Fruit fly (Drosophila melanogaster) whole organism, pupa: ENCODE results near the gene CG42834.

Experiments
- CG10348 ChIP-seq: fragments of 200-800 bp; sonication (Bioruptor generic); IDR thresholded peaks from 2 replicates; pipeline ENCODE4 v1.3.6; 2022; ENCODE audit warnings: missing biosample characterization, missing genetic modification characterization
- CG12605 ChIP-seq: fragments of 200-800 bp; sonication (Bioruptor generic); IDR thresholded peaks from 2 replicates; pipeline ENCODE4 v1.3.6; 2022; ENCODE audit warnings: missing biosample characterization, missing genetic modification characterization
- CG13204 ChIP-seq: fragments of 200-800 bp; sonication (Bioruptor generic); optimal IDR thresholded peaks from 2 replicates; lab custom pipeline; 2018; ENCODE audit warnings: missing biosample characterization, mild to moderate bottlenecking, missing genetic modification characterization, moderate library complexity
- CG14655 ChIP-seq: fragments of 200-800 bp; sonication (Bioruptor generic); optimal IDR thresholded peaks from 3 replicates; lab custom pipeline; 2017; ENCODE audit warnings: mild to moderate bottlenecking, missing biosample characterization, missing genetic modification reagents, missing genetic modification characterization
- CG15710 ChIP-seq: fragments of 200-800 bp; sonication (Bioruptor generic); optimal IDR thresholded peaks from 2 replicates; lab custom pipeline; 2018; ENCODE audit warnings: missing biosample characterization, mild to moderate bottlenecking, missing genetic modification characterization, moderate library complexity
- CG17806 ChIP-seq: fragments of 200-800 bp; sonication (Bioruptor generic); optimal IDR thresholded peaks from 2 replicates; lab custom pipeline; 2018; ENCODE audit warnings: missing biosample characterization, mild to moderate bottlenecking, missing genetic modification characterization, moderate library complexity
- CG32121 ChIP-seq: fragments of 200-800 bp; sonication (Bioruptor generic); IDR thresholded peaks from 2 replicates; pipeline ENCODE4 v1.3.6; 2022; ENCODE audit warnings: missing biosample characterization, missing genetic modification characterization
- CG34367 ChIP-seq: fragments of 200-800 bp; sonication (Bioruptor generic); optimal IDR thresholded peaks from 2 replicates; lab custom pipeline; 2018; ENCODE audit warnings: missing biosample characterization, mild to moderate bottlenecking, missing genetic modification characterization
- CG4496 ChIP-seq: fragments of 200-800 bp; sonication (Bioruptor generic); IDR thresholded peaks from 3 replicates; pipeline ENCODE4 v1.3.6; 2022; ENCODE audit warnings: missing biosample characterization, missing genetic modification characterization
- CG8159 ChIP-seq: fragments of 200-800 bp; sonication (Bioruptor generic); optimal IDR thresholded peaks from 3 replicates; lab custom pipeline; 2018; ENCODE audit warnings: missing biosample characterization, mild to moderate bottlenecking, missing genetic modification characterization, moderate library complexity
- CG8301 ChIP-seq: fragments of 200-800 bp; sonication (Bioruptor generic); optimal IDR thresholded peaks from 2 replicates; lab custom pipeline; 2018; ENCODE audit warnings: missing biosample characterization, mild to moderate bottlenecking, missing genetic modification characterization
- CG9948 ChIP-seq: fragments of 200-800 bp; sonication (Bioruptor generic); optimal IDR thresholded peaks from 2 replicates; lab custom pipeline; 2018; ENCODE audit warnings: missing biosample characterization, mild to moderate bottlenecking, missing genetic modification characterization, moderate library complexity
- D1 ChIP-seq: fragments of 200-800 bp; sonication (Bioruptor generic); optimal IDR thresholded peaks from 2 replicates; lab custom pipeline; 2018; ENCODE audit warnings: missing biosample characterization, mild to moderate bottlenecking, missing genetic modification characterization, moderate library complexity
- EcR ChIP-seq: fragments of 200-800 bp; sonication (Bioruptor generic); optimal IDR thresholded peaks from 3 replicates; lab custom pipeline; 2019; ENCODE audit warnings: missing biosample characterization, missing genetic modification characterization, mild to moderate bottlenecking, moderate library complexity, missing genetic modification reagents
- Ets98B ChIP-seq: fragments of 200-800 bp; sonication (Bioruptor generic); IDR thresholded peaks from 2 replicates; pipeline ENCODE4 v1.3.6; 2022; ENCODE audit warnings: missing biosample characterization, missing genetic modification characterization
- Pif1A ChIP-seq: fragments of 200-800 bp; sonication (Bioruptor generic); optimal IDR thresholded peaks from 3 replicates; lab custom pipeline; 2016; ENCODE audit warnings: missing biosample characterization, missing genetic modification characterization
- Pif1B ChIP-seq: fragments of 200-800 bp; sonication (Bioruptor generic); optimal IDR thresholded peaks from 3 replicates; lab custom pipeline; 2016; ENCODE audit warnings: missing biosample characterization, missing genetic modification characterization
- Snoo ChIP-seq: fragments of 200-800 bp; sonication (Bioruptor generic); optimal IDR thresholded peaks from 3 replicates; lab custom pipeline; 2017; ENCODE audit warnings: missing biosample characterization, mild to moderate bottlenecking, missing genetic modification characterization, inconsistent platforms
- fd96Ca ChIP-seq: fragments of 200-800 bp; sonication (Bioruptor generic); IDR thresholded peaks from 3 replicates; pipeline ENCODE4 v1.3.6; 2022; ENCODE audit warnings: missing biosample characterization, missing genetic modification characterization
- gl ChIP-seq: fragments of 200-800 bp; sonication (Bioruptor generic); optimal IDR thresholded peaks from 2 replicates; lab custom pipeline; 2018; ENCODE audit warnings: missing biosample characterization, mild to moderate bottlenecking, missing genetic modification characterization
- rn ChIP-seq: fragments of 200-800 bp; sonication (Bioruptor generic); IDR thresholded peaks from 2 replicates; pipeline ENCODE4 v1.3.6; 2022; ENCODE audit warnings: missing biosample characterization, missing genetic modification characterization

CG42834 gene

DNA sequence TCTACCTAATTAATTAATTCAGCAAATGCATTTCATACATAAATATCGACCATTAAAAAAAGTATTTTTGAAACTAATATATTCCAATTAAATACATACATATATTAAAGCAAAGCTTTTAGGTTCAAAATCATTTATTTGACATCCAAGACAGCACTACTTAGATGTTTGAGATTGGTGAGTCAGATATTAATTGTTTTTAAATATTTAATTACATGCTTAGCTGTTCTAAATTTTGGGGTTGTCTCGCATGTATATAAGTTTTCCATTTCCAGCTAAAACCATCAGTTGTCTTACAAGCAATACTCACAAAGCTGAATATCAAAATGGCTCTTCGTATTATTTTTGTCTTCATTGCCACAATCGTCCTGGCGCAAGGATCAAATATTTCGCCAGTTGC lies at the start of gene CG42834:
TSS of gene CG42834 (plus strand) at position 301 of the 400 bp plus-strand sequence.
- no peak for TF ChIP-seq Ets98B
- TF ChIP-seq rn (GFP tag; lab: Robert Waterston, UW) = no peak
- no peak for TF ChIP-seq CG8159 (tag; lab: Kevin White, UChicago)
- no peak for TF ChIP-seq gl (tag; lab: Kevin White, UChicago)
- TF ChIP-seq CG13204 (GFP tag; lab: Kevin White, UChicago) = no peak
- TF ChIP-seq CG4496 (GFP tag; lab: Robert Waterston, UW) = no peak
- no peak for TF ChIP-seq CG15710 (tag; lab: Kevin White, UChicago)
- no peak for TF ChIP-seq CG32121 (GFP tag; lab: Robert Waterston, UW)
- no peak for TF ChIP-seq fd96Ca
- no peak for TF ChIP-seq CG8301 (tag; lab: Kevin White, UChicago)
- TF ChIP-seq CG17806 = no peak
- TF ChIP-seq EcR (GFP tag; lab: Kevin White, UChicago) = no peak
- TF ChIP-seq Pif1A (GFP tag; lab: Kevin White, UChicago) = no peak
- no peak for TF ChIP-seq CG12605 (GFP tag; lab: Robert Waterston, UW)

DNA sequence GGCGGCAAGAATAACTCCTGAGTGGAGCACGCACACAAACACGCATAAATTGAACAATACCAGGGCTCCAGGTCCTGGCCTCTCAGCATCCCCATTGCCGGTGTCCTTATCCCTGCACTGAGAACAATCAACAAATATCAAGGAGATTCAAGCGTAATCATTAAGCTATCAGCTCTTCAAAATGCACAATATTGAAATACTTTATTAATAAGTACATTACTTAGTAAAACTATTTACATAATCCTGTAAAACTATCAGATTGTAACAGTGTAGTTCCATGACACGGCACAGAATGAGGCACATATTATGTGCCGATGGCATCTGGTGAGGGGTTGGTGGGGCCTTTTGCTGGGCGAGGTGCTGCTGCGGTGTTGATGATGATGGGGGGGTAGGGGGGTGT lies 47.5 kb upstream of the CG42834 start:
- TF ChIP-seq CG8159 (tag; lab: Kevin White, UChicago) (peak; percentile 34), CG14655 (GFP tag; lab: Kevin White, UChicago) (peak; percentile 22), CG4496 (GFP tag; lab: Robert Waterston, UW) (peak; percentile 35; the same call in 1 of the 3 replicates), Pif1A (GFP tag; lab: Kevin White, UChicago) (peak; percentile 11), Snoo (no peak), fd96Ca (peak; percentile 35; the same call in 1 of the 3 replicates), CG32121 (GFP tag; lab: Robert Waterston, UW) (peak; percentile 34; the same call in 1 of the 2 replicates), CG15710 (tag; lab: Kevin White, UChicago) (peak; percentile 8), CG8301 (tag; lab: Kevin White, UChicago) (peak; percentile 22), CG34367 (tag; lab: Kevin White, UChicago) (no peak)

DNA sequence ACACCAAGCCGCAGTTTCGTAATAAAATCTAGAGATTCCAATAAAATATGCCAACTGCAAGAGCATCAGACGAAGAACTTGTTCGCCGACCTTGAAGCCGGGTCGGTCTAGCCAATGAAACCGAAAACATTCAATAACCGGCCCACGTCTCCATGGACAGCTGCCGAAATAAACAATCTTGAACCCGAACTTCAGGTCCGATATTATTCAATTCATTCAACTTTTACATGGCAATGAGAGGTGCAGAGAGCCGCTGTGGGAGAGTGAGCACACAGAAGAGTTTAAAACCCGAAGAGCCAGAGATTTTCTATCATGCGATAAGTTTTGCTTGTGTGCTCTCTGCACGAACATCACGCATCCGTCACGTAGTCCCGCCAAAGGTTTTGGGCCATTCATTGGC lies 41.1 kb upstream of the CG42834 start:
- peak; percentile 90 for TF ChIP-seq EcR (GFP tag; lab: Kevin White, UChicago)
- TF ChIP-seq CG9948 = no peak
- no peak for TF ChIP-seq Snoo
- TF ChIP-seq CG13204 (GFP tag; lab: Kevin White, UChicago) = no peak
- TF ChIP-seq CG4496 (GFP tag; lab: Robert Waterston, UW) = peak; percentile 50; the same call in 1 of the 3 replicates
- no peak for TF ChIP-seq CG10348 (GFP tag; lab: Robert Waterston, UW)

DNA sequence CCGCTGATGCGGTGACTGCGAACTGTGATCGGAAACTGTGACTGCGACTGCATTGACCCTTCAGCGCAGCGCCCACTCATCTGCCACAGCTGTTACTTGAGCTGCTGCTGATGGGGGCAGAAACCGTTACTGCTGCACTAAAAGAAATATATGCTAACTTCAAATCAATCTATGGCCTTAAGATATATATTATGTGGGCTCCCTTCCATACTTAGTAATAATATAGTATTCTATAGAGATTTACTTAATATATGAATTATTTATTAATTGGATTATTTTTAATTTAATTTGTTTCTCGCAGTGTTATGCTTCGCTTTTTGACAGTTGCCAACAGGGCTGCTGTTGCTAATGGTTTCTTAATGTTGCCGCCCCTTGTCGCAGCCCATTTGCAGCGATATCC lies 39.5 kb upstream of the CG42834 start:
- TF ChIP-seq CG8159 (tag; lab: Kevin White, UChicago) (peak; percentile 37), CG34367 (tag; lab: Kevin White, UChicago) (no peak), Pif1B (GFP tag; lab: Kevin White, UChicago) (no peak), CG8301 (tag; lab: Kevin White, UChicago) (no peak), CG17806 (peak; percentile 12)

DNA sequence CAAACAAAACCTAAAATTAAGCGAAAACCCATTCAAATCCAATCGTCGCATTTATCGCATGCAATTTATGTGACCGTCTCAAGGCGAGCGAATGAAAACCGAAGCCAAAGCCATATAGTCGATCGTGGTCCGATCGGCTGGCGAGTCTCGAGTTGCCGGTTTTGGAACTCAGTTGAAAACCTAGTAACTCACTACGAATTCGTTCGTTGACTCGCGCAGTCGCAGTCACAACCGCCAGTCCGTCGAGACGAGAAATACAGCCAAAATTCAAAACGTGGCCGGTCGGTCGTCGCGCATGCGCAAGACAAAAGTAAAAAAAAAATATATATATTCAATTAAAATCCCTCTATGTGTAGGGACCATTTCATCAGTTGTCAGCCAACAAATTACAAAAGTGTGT lies 38.8 kb upstream of the CG42834 start, which contains the start of gene lute:
TSS of gene lute (plus strand) at position 203 of the 400 bp plus-strand sequence.
- TF ChIP-seq fd96Ca = no peak
- no peak for TF ChIP-seq CG17806
- peak; percentile 81 for TF ChIP-seq EcR (GFP tag; lab: Kevin White, UChicago)

DNA sequence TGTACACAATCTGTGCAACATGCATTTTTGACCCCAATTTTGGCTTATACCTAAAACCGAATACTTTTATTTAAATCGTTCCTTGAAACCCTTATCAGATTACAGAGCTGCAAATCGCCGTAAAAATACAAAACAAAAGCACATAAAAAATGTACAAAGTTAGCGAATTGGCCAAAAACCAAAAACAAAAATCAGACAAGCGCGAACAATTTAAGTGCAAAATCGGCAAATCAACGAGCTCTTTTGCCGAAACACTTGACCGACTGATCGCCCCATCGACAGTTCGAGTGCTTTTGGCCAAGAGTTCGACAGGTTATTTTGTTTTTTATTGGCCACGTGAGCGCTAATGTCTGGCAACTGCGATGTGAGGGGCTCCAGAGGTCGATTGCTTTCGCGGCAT lies 36.6 kb upstream of the CG42834 start:
- no peak for TF ChIP-seq CG17806
- TF ChIP-seq, all 21 proteins: peak for 0

DNA sequence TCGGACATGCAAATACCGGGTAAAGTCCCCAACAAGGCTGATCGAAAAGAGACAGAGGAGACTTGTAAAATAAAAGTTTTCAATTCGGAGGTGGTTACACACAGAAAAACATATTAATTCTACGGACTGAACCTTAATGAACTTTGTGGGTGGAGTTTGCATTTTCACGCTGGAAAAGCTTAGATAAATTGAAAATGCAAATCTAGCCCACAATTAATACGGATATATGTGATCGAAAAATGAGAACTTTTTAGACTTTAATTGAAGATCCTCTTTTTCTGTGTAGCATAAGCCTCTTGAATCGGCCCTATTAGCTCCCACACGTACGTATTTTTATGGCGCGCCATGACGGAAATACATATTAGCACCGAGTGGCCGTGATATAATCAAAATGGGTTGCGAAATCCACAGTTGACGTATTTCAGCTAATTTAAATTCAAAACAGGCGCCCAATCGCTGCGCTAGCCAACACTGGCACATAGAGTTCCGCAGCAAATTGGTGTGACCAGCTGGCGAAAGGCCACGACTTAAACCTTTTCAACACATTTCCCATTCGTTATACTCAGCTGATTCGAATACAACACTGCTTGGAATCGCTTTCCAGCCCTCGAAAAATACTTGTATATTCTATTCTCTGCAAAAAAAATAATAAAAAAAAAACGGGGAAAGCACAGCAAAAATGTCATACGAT lies 33.1 kb upstream of the CG42834 start:
- TF ChIP-seq CG14655 (GFP tag; lab: Kevin White, UChicago) (peak; percentile 31), D1 (tag; lab: Kevin White, UChicago) (no peak), Pif1B (GFP tag; lab: Kevin White, UChicago) (peak; percentile 4), CG13204 (GFP tag; lab: Kevin White, UChicago) (no peak), CG15710 (tag; lab: Kevin White, UChicago) (peak; percentile 14), CG12605 (GFP tag; lab: Robert Waterston, UW) (peak; percentile 51), Snoo (peak; percentile 42), fd96Ca (peak; percentile 68; the same call in 2 of the 3 replicates), Ets98B (peak; percentile 61; the same call in 1 of the 2 replicates), CG9948 (no peak), CG32121 (GFP tag; lab: Robert Waterston, UW) (0 out of 2 replicates have a peak, but pooled peaks have one; percentile 33), CG8159 (tag; lab: Kevin White, UChicago) (peak; percentile 42), CG34367 (tag; lab: Kevin White, UChicago) (peak; percentile 42), CG4496 (GFP tag; lab: Robert Waterston, UW) (peak; percentile 74; the same call in 2 of the 3 replicates), Pif1A (GFP tag; lab: Kevin White, UChicago) (peak; percentile 25), gl (tag; lab: Kevin White, UChicago) (no peak)
- TF ChIP-seq, all 21 proteins: peak for 12
